Worm (Caenorhabditis elegans) whole organism, mixed stage, embryonic: ENCODE data around the gene K11H12.6.
A peak's percentile ranks its signal among the peaks of the same experiment; 100 is the strongest.

Experiments used
- M03D4.4 ChIP-seq: sonication (generic microtip); optimal IDR thresholded peaks from 2 replicates; lab custom pipeline; 2017; ENCODE audit warnings: mild to moderate bottlenecking, missing genetic modification characterization, missing compliant biosample characterization
- bed-3 ChIP-seq: fragments of 200-800 bp; sonication (Bioruptor generic); optimal IDR thresholded peaks from 3 replicates; lab custom pipeline; 2018; ENCODE audit warnings: mild to moderate bottlenecking, missing genetic modification characterization, moderate library complexity, missing compliant biosample characterization
- blmp-1 ChIP-seq: fragments of 150-350 bp; optimal IDR thresholded peaks from 2 replicates; lab custom pipeline; 2014; ENCODE audit warnings: missing biosample characterization, missing genetic modification characterization
- ceh-39 ChIP-seq: fragments of 150-350 bp; optimal IDR thresholded peaks from 2 replicates; lab custom pipeline; 2014; ENCODE audit warnings: missing biosample characterization, missing genetic modification characterization
- ceh-43 ChIP-seq: fragments of 200-800 bp; sonication (Bioruptor generic); optimal IDR thresholded peaks from 2 replicates; lab custom pipeline; 2018; ENCODE audit warnings: mild to moderate bottlenecking, missing genetic modification characterization, moderate library complexity, missing compliant biosample characterization
- ceh-83 ChIP-seq: fragments of 200-800 bp; sonication (Bioruptor generic); optimal IDR thresholded peaks from 2 replicates; lab custom pipeline; 2018; ENCODE audit warnings: mild to moderate bottlenecking, missing genetic modification characterization, missing compliant biosample characterization
- ces-1 ChIP-seq: fragments of 150-350 bp; optimal IDR thresholded peaks from 2 replicates; lab custom pipeline; 2014; ENCODE audit warnings: missing biosample characterization, missing genetic modification reagents, missing genetic modification characterization
- cnd-1 ChIP-seq: fragments of 200-800 bp; sonication (Bioruptor generic); optimal IDR thresholded peaks from 2 replicates; lab custom pipeline; 2018; ENCODE audit warnings: mild to moderate bottlenecking, missing genetic modification characterization, missing compliant biosample characterization
- drap-1 ChIP-seq: fragments of 200-800 bp; sonication (Bioruptor generic); optimal IDR thresholded peaks from 3 replicates; lab custom pipeline; 2018; ENCODE audit warnings: mild to moderate bottlenecking, missing genetic modification characterization, missing compliant biosample characterization
- elt-1 ChIP-seq: sonication (generic microtip); optimal IDR thresholded peaks from 2 replicates; lab custom pipeline; 2017; ENCODE audit warnings: missing genetic modification characterization, mild to moderate bottlenecking, missing compliant biosample characterization, antibody characterized with exemption, moderate library complexity, borderline replicate concordance; ENCODE audit not compliant: insufficient read depth
- elt-3 ChIP-seq: fragments of 150-350 bp; optimal IDR thresholded peaks from 2 replicates; lab custom pipeline; 2014; ENCODE audit warnings: missing biosample characterization, missing genetic modification characterization
- flh-1 ChIP-seq: fragments of 200-800 bp; sonication (Bioruptor generic); optimal IDR thresholded peaks from 2 replicates; lab custom pipeline; 2018; ENCODE audit warnings: mild to moderate bottlenecking, missing genetic modification characterization, moderate library complexity, missing compliant biosample characterization
- ham-2 ChIP-seq: fragments of 200-800 bp; sonication (Bioruptor generic); optimal IDR thresholded peaks from 2 replicates; lab custom pipeline; 2018; ENCODE audit warnings: mild to moderate bottlenecking, missing genetic modification characterization, missing compliant biosample characterization
- hlh-1 ChIP-seq: fragments of 150-350 bp; optimal IDR thresholded peaks from 2 replicates; lab custom pipeline; 2014; ENCODE audit warnings: missing biosample characterization, missing genetic modification reagents, missing genetic modification characterization
- lin-13 ChIP-seq: fragments of 150-350 bp; optimal IDR thresholded peaks from 2 replicates; lab custom pipeline; 2014; ENCODE audit warnings: missing biosample characterization, missing genetic modification characterization
- lin-32 ChIP-seq: fragments of 200-800 bp; sonication (Bioruptor generic); optimal IDR thresholded peaks from 2 replicates; lab custom pipeline; 2018; ENCODE audit warnings: mild to moderate bottlenecking, missing genetic modification characterization, missing compliant biosample characterization
- lsy-2 ChIP-seq: fragments of 150-350 bp; optimal IDR thresholded peaks from 2 replicates; lab custom pipeline; 2014; ENCODE audit warnings: missing biosample characterization, missing genetic modification characterization
- mab-5 ChIP-seq: fragments of 150-350 bp; optimal IDR thresholded peaks from 2 replicates; lab custom pipeline; 2014; ENCODE audit warnings: missing biosample characterization, missing genetic modification characterization
- mep-1 ChIP-seq: fragments of 150-350 bp; optimal IDR thresholded peaks from 2 replicates; lab custom pipeline; 2017; ENCODE audit warnings: missing biosample characterization, missing genetic modification reagents, missing genetic modification characterization, inconsistent platforms
- mls-2 ChIP-seq: sonication (generic microtip); optimal IDR thresholded peaks from 2 replicates; lab custom pipeline; 2016; ENCODE audit warnings: mild to moderate bottlenecking, missing genetic modification characterization, moderate library complexity, missing compliant biosample characterization
- nhr-12 ChIP-seq: fragments of 150-350 bp; optimal IDR thresholded peaks from 2 replicates; lab custom pipeline; 2014; ENCODE audit warnings: missing biosample characterization, missing genetic modification characterization
- nhr-28 ChIP-seq: fragments of 150-350 bp; optimal IDR thresholded peaks from 2 replicates; lab custom pipeline; 2014; ENCODE audit warnings: missing biosample characterization, missing genetic modification characterization
- nhr-76 ChIP-seq: sonication (generic microtip); optimal IDR thresholded peaks from 2 replicates; lab custom pipeline; 2017; ENCODE audit warnings: missing biosample characterization, missing genetic modification characterization
- pha-4 ChIP-seq: fragments of 150-350 bp; optimal IDR thresholded peaks from 2 replicates; lab custom pipeline; 2018; ENCODE audit warnings: missing biosample characterization, missing genetic modification reagents, missing genetic modification characterization
- sem-2 ChIP-seq: fragments of 200-800 bp; sonication (Bioruptor generic); optimal IDR thresholded peaks from 2 replicates; lab custom pipeline; 2018; ENCODE audit warnings: mild to moderate bottlenecking, missing genetic modification characterization, missing compliant biosample characterization
- sptf-1 ChIP-seq: sonication (generic microtip); optimal IDR thresholded peaks from 2 replicates; lab custom pipeline; 2017; ENCODE audit warnings: mild to moderate bottlenecking, missing genetic modification characterization, moderate library complexity, missing compliant biosample characterization
- tbx-8 ChIP-seq: fragments of 200-800 bp; sonication (Bioruptor generic); optimal IDR thresholded peaks from 2 replicates; lab custom pipeline; 2018; ENCODE audit warnings: mild to moderate bottlenecking, missing genetic modification characterization, moderate library complexity, missing compliant biosample characterization
- unc-120 ChIP-seq: sonication (generic microtip); optimal IDR thresholded peaks from 2 replicates; lab custom pipeline; 2017; ENCODE audit warnings: missing genetic modification characterization, missing compliant biosample characterization; ENCODE audit not compliant: poor library complexity, severe bottlenecking
- unc-39 ChIP-seq: fragments of 150-350 bp; optimal IDR thresholded peaks from 2 replicates; lab custom pipeline; 2014; ENCODE audit warnings: missing biosample characterization, missing genetic modification characterization
- unc-62 ChIP-seq: fragments of 150-350 bp; optimal IDR thresholded peaks from 2 replicates; lab custom pipeline; 2014; ENCODE audit warnings: missing biosample characterization, missing genetic modification reagents, missing genetic modification characterization
- zip-8 ChIP-seq: fragments of 150-350 bp; optimal IDR thresholded peaks from 2 replicates; lab custom pipeline; 2014; ENCODE audit warnings: missing biosample characterization, missing genetic modification characterization
- ztf-11 ChIP-seq: fragments of 150-350 bp; optimal IDR thresholded peaks from 2 replicates; lab custom pipeline; 2014; ENCODE audit warnings: missing biosample characterization, missing genetic modification characterization

Gene K11H12.6

ce11 chrIV:670455-670854 lies 3.4 kb downstream of the K11H12.6 start, which contains the start of gene K11H12.11:
TSS of gene K11H12.11 (minus strand) at chrIV:670555.
- TF ChIP-seq unc-62 (GFP tag; lab: Kevin White, UChicago): no peak
- TF ChIP-seq nhr-12: no peak
- TF ChIP-seq elt-1 (tag; lab: Kevin White, UChicago): no peak
- TF ChIP-seq flh-1 (GFP tag; lab: Kevin White, UChicago): no peak
- TF ChIP-seq ces-1 (GFP tag; lab: Kevin White, UChicago): no peak
- TF ChIP-seq sem-2: no peak
- TF ChIP-seq sptf-1 (tag; lab: Kevin White, UChicago): no peak
- no peak for TF ChIP-seq elt-3
- TF ChIP-seq pha-4 (tag; lab: Kevin White, UChicago): no peak
- no peak for TF ChIP-seq bed-3 (GFP tag; lab: Kevin White, UChicago)
- TF ChIP-seq cnd-1: no peak
- TF ChIP-seq ham-2: no peak
- TF ChIP-seq nhr-28 (tag; lab: Kevin White, UChicago): no peak
- TF ChIP-seq unc-39 (tag; lab: Kevin White, UChicago): no peak
- TF ChIP-seq drap-1: no peak
- no peak for TF ChIP-seq ceh-43 (GFP tag; lab: Kevin White, UChicago)
- TF ChIP-seq nhr-76 (tag; lab: Kevin White, UChicago): no peak

- TF ChIP-seq pha-4 (tag; lab: Kevin White, UChicago): no peak
- TF ChIP-seq ztf-11 (tag; lab: Kevin White, UChicago): no peak
- TF ChIP-seq mab-5: no peak
- no peak for TF ChIP-seq M03D4.4 (tag; lab: Kevin White, UChicago)
These were observed 6.2 kb downstream of the K11H12.6 start, which contains the start of gene K11H12.3 for ce11 chrIV:673313-673712. TSS of gene K11H12.3 (minus strand) at chrIV:673480.

ce11 chrIV:675471-676159 lies 8.5 kb downstream of the K11H12.6 start, which contains the start of the genes K11H12.4 and K11H12.10:
TSS of gene K11H12.4 (minus strand) at chrIV:675883.
TSS of gene K11H12.10 (plus strand) at chrIV:676075.
- TF ChIP-seq mab-5 (no peak), zip-8 (tag; lab: Kevin White, UChicago) (peak; percentile 84), ham-2 (no peak)
- TF ChIP-seq, all 35 proteins: peak for 1

ce11 chrIV:676280-676679 lies 9.2 kb downstream of the K11H12.6 start, which contains the start of gene K11H12.5:
TSS of gene K11H12.5 (plus strand) at chrIV:676580.
- no peak for TF ChIP-seq ceh-83 (GFP tag; lab: Kevin White, UChicago)
- TF ChIP-seq tbx-8: no peak
- no peak for TF ChIP-seq unc-39 (tag; lab: Kevin White, UChicago)
- TF ChIP-seq unc-62 (GFP tag; lab: Kevin White, UChicago): no peak
- no peak for TF ChIP-seq mep-1 (tag; lab: Kevin White, UChicago)

ce11 chrIV:682726-683340 lies 15.7 kb downstream of the K11H12.6 start:
- TF ChIP-seq blmp-1: peak; percentile 89
- TF ChIP-seq flh-1 (GFP tag; lab: Kevin White, UChicago): peak; percentile 66
- peak; percentile 88 for TF ChIP-seq cnd-1
- TF ChIP-seq lsy-2 (tag; lab: Kevin White, UChicago): peak; percentile 8
- no peak for TF ChIP-seq pha-4 (tag; lab: Kevin White, UChicago)
- peak; percentile 89 for TF ChIP-seq ceh-83 (GFP tag; lab: Kevin White, UChicago)
- TF ChIP-seq ztf-11 (tag; lab: Kevin White, UChicago): no peak
- no peak for TF ChIP-seq nhr-76 (tag; lab: Kevin White, UChicago)
- peak; percentile 79 for TF ChIP-seq ham-2
- peak; percentile 81 for TF ChIP-seq drap-1
- no peak for TF ChIP-seq elt-1 (tag; lab: Kevin White, UChicago)
- TF ChIP-seq ces-1 (GFP tag; lab: Kevin White, UChicago): peak; percentile 11
- no peak for TF ChIP-seq ceh-39 (tag; lab: Kevin White, UChicago)
- TF ChIP-seq nhr-28 (tag; lab: Kevin White, UChicago): no peak
- TF ChIP-seq unc-62 (GFP tag; lab: Kevin White, UChicago): peak; percentile 25
- TF ChIP-seq bed-3 (GFP tag; lab: Kevin White, UChicago): peak; percentile 60
- peak; percentile 73 for TF ChIP-seq sem-2
- peak; percentile 84 for TF ChIP-seq M03D4.4 (tag; lab: Kevin White, UChicago)
- peak; percentile 76 for TF ChIP-seq ceh-43 (GFP tag; lab: Kevin White, UChicago)
- TF ChIP-seq lin-13 (tag; lab: Kevin White, UChicago): no peak
- TF ChIP-seq unc-120 (tag; lab: Kevin White, UChicago): peak; percentile 89
- TF ChIP-seq sptf-1 (tag; lab: Kevin White, UChicago): peak; percentile 91
- TF ChIP-seq lin-32: peak; percentile 48
- no peak for TF ChIP-seq nhr-12
- TF ChIP-seq mep-1 (tag; lab: Kevin White, UChicago): peak; percentile 50
- peak; percentile 10 for TF ChIP-seq tbx-8
- TF ChIP-seq elt-3: no peak
- TF ChIP-seq hlh-1: peak; percentile 0
- TF ChIP-seq mls-2 (tag; lab: Kevin White, UChicago): peak; percentile 88
- TF ChIP-seq, all 35 proteins: peak for 20
